Worm (Caenorhabditis elegans) whole organism, L4 larva: ENCODE data around the gene C05G5.3.

Experiments
- F10B5.3 ChIP-seq: sonication (generic microtip); optimal IDR thresholded peaks from 2 replicates; lab custom pipeline; 2016; ENCODE audit warnings: mild to moderate bottlenecking, missing genetic modification characterization, missing compliant biosample characterization
- F37D6.2 ChIP-seq: sonication (generic microtip); optimal IDR thresholded peaks from 2 replicates; lab custom pipeline; 2016; ENCODE audit warnings: mild to moderate bottlenecking, missing genetic modification characterization, missing compliant biosample characterization
- F44E2.7 ChIP-seq: fragments of 200-800 bp; sonication (Bioruptor generic); IDR thresholded peaks from 2 replicates; pipeline ENCODE4 v2.1.2; 2022; ENCODE audit warnings: missing genetic modification characterization, missing compliant biosample characterization
- R02D3.7 ChIP-seq: fragments of 150-350 bp; sonication (generic microtip); optimal IDR thresholded peaks from 3 replicates; lab custom pipeline; 2014; ENCODE audit warnings: missing biosample characterization, missing genetic modification characterization
- T20F7.1 ChIP-seq: fragments of 200-800 bp; sonication (Bioruptor generic); optimal IDR thresholded peaks from 2 replicates; lab custom pipeline; 2018; ENCODE audit warnings: mild to moderate bottlenecking, missing genetic modification characterization, missing compliant biosample characterization
- T26A8.4 ChIP-seq: fragments of 200-800 bp; sonication (Bioruptor generic); IDR thresholded peaks from 2 replicates; pipeline ENCODE4 v1.3.6; 2022; ENCODE audit warnings: missing genetic modification characterization, missing compliant biosample characterization
- ZK546.5 ChIP-seq, 2 experiments: sonication (generic microtip); optimal IDR thresholded peaks; 2 replicates each; lab custom pipeline; 2017; ENCODE audit warnings: missing biosample characterization in 2 of 2, missing genetic modification characterization in 2 of 2
- aly-2 ChIP-seq: sonication (generic microtip); optimal IDR thresholded peaks from 2 replicates; lab custom pipeline; 2018; ENCODE audit warnings: missing biosample characterization, missing genetic modification characterization
- ceh-28 ChIP-seq: fragments of 150-350 bp; optimal IDR thresholded peaks from 2 replicates; lab custom pipeline; 2014; ENCODE audit warnings: missing biosample characterization, missing genetic modification reagents, missing genetic modification characterization
- ceh-32 ChIP-seq: sonication (generic microtip); optimal IDR thresholded peaks from 2 replicates; lab custom pipeline; 2016; ENCODE audit warnings: mild to moderate bottlenecking, missing genetic modification characterization, missing compliant biosample characterization; ENCODE audit not compliant: poor library complexity
- ceh-82 ChIP-seq: sonication (generic microtip); optimal IDR thresholded peaks from 2 replicates; lab custom pipeline; 2017; ENCODE audit warnings: missing biosample characterization, missing genetic modification characterization
- daf-16 ChIP-seq, 3 experiments: sonication (generic microtip); optimal IDR thresholded peaks; 2 replicates each; lab custom pipeline; 2016 to 2017; ENCODE audit warnings: missing genetic modification characterization in 3 of 3, missing genetic modification reagents in 3 of 3, mild to moderate bottlenecking in 2 of 3, missing compliant biosample characterization in 2 of 3, missing biosample characterization in 1 of 3, moderate library complexity in 1 of 3
- dmd-6 ChIP-seq: fragments of 200-800 bp; sonication (Bioruptor generic); IDR thresholded peaks from 2 replicates; pipeline ENCODE4 v1.3.6; 2022; ENCODE audit warnings: missing genetic modification reagents, missing genetic modification characterization, missing compliant biosample characterization
- dmd-9 ChIP-seq: fragments of 200-800 bp; sonication (Bioruptor generic); IDR thresholded peaks from 2 replicates; pipeline ENCODE4 v1.3.6; 2022; ENCODE audit warnings: missing genetic modification reagents, missing genetic modification characterization, missing compliant biosample characterization
- dpl-1 ChIP-seq: fragments of 150-350 bp; optimal IDR thresholded peaks from 2 replicates; lab custom pipeline; 2014; ENCODE audit warnings: missing biosample characterization, missing genetic modification reagents, missing genetic modification characterization
- duxl-1 ChIP-seq: sonication (generic microtip); optimal IDR thresholded peaks from 2 replicates; lab custom pipeline; 2016; ENCODE audit warnings: mild to moderate bottlenecking, missing genetic modification characterization, moderate library complexity, missing compliant biosample characterization; ENCODE audit not compliant: poor library complexity
- dve-1 ChIP-seq: sonication (generic microtip); optimal IDR thresholded peaks from 2 replicates; lab custom pipeline; 2017; ENCODE audit warnings: antibody characterized with exemption, mild to moderate bottlenecking, missing genetic modification characterization, missing compliant biosample characterization; ENCODE audit not compliant: insufficient read depth
- egl-43 ChIP-seq: fragments of 200-800 bp; sonication (Bioruptor generic); IDR thresholded peaks from 2 replicates; pipeline ENCODE4 v1.3.6; 2022; ENCODE audit warnings: missing genetic modification reagents, missing genetic modification characterization, missing compliant biosample characterization
- fkh-10 ChIP-seq: fragments of 150-350 bp; optimal IDR thresholded peaks from 2 replicates; lab custom pipeline; 2014; ENCODE audit warnings: missing biosample characterization, missing genetic modification reagents, missing genetic modification characterization
- fos-1 ChIP-seq: fragments of 150-350 bp; optimal IDR thresholded peaks from 2 replicates; lab custom pipeline; 2014; ENCODE audit warnings: missing biosample characterization, missing genetic modification characterization
- hif-1 ChIP-seq, 2 experiments: sonication (generic microtip); optimal IDR thresholded peaks; 2 replicates each; lab custom pipeline; 2016 to 2017; ENCODE audit warnings: missing compliant biosample characterization in 2 of 2, missing genetic modification characterization in 2 of 2, missing genetic modification reagents in 2 of 2, missing genotype in 2 of 2, mild to moderate bottlenecking in 1 of 2
- hmg-1.1 ChIP-seq: fragments of 200-800 bp; sonication (Bioruptor generic); IDR thresholded peaks from 2 replicates; pipeline ENCODE4 v1.3.6; 2022; ENCODE audit warnings: missing genetic modification reagents, missing genetic modification characterization, missing compliant biosample characterization
- lim-7 ChIP-seq: fragments of 200-800 bp; sonication (Bioruptor generic); IDR thresholded peaks from 2 replicates; pipeline ENCODE4 v1.3.6; 2022; ENCODE audit warnings: missing genetic modification characterization, missing compliant biosample characterization
- lin-1 ChIP-seq: fragments of 200-800 bp; sonication (Bioruptor generic); IDR thresholded peaks from 2 replicates; pipeline ENCODE4 v1.3.6; 2022; ENCODE audit warnings: missing genetic modification reagents, missing genetic modification characterization, missing compliant biosample characterization
- lin-13 ChIP-seq: fragments of 150-350 bp; optimal IDR thresholded peaks from 2 replicates; lab custom pipeline; 2014; ENCODE audit warnings: missing biosample characterization, missing genetic modification reagents, missing genetic modification characterization
- lin-38 ChIP-seq: fragments of 200-800 bp; sonication (Bioruptor generic); IDR thresholded peaks from 2 replicates; pipeline ENCODE4 v1.3.6; 2022; ENCODE audit warnings: missing genetic modification reagents, missing genetic modification characterization, missing compliant biosample characterization
- lin-39 ChIP-seq: fragments of 150-350 bp; optimal IDR thresholded peaks from 2 replicates; lab custom pipeline; 2014; ENCODE audit warnings: missing biosample characterization, missing genetic modification reagents, missing genetic modification characterization
- lsy-2 ChIP-seq, 2 experiments: fragments of 150-350 bp in 1 of 2; sonication (generic microtip) in 1 of 2; optimal IDR thresholded peaks; 2 replicates each; lab custom pipeline; 2014 to 2017; ENCODE audit warnings: missing biosample characterization in 2 of 2, missing genetic modification characterization in 2 of 2
- mep-1 ChIP-seq: fragments of 150-350 bp; sonication (generic microtip); optimal IDR thresholded peaks from 3 replicates; lab custom pipeline; 2014; ENCODE audit warnings: missing biosample characterization, missing genetic modification characterization
- mes-2 ChIP-seq: sonication (generic microtip); optimal IDR thresholded peaks from 2 replicates; lab custom pipeline; 2016; ENCODE audit warnings: missing genotype, mild to moderate bottlenecking, missing genetic modification characterization, missing compliant biosample characterization; ENCODE audit not compliant: poor library complexity, severe bottlenecking
- mxl-3 ChIP-seq: fragments of 200-800 bp; sonication (Bioruptor generic); optimal IDR thresholded peaks from 2 replicates; lab custom pipeline; 2018; ENCODE audit warnings: mild to moderate bottlenecking, missing genetic modification characterization, missing compliant biosample characterization
- nhr-11 ChIP-seq: fragments of 150-350 bp; optimal IDR thresholded peaks from 2 replicates; lab custom pipeline; 2014; ENCODE audit warnings: missing biosample characterization, missing genetic modification characterization
- nhr-237 ChIP-seq: sonication (generic microtip); optimal IDR thresholded peaks from 2 replicates; lab custom pipeline; 2017; ENCODE audit warnings: missing biosample characterization, missing genetic modification characterization
- nhr-28 ChIP-seq: fragments of 150-350 bp; optimal IDR thresholded peaks from 2 replicates; lab custom pipeline; 2014; ENCODE audit warnings: missing biosample characterization, missing genetic modification characterization
- nhr-42 ChIP-seq: fragments of 200-800 bp; sonication (Bioruptor generic); IDR thresholded peaks from 2 replicates; pipeline ENCODE4 v1.3.6; 2022; ENCODE audit warnings: missing genetic modification characterization, missing compliant biosample characterization
- nhr-48 ChIP-seq: sonication (generic microtip); optimal IDR thresholded peaks from 2 replicates; lab custom pipeline; 2016; ENCODE audit warnings: mild to moderate bottlenecking, missing genetic modification characterization, missing compliant biosample characterization
- nhr-77 ChIP-seq: fragments of 150-350 bp; optimal IDR thresholded peaks from 2 replicates; lab custom pipeline; 2014; ENCODE audit warnings: missing biosample characterization, missing genetic modification characterization
- php-3 ChIP-seq: fragments of 200-800 bp; sonication (Bioruptor generic); IDR thresholded peaks from 2 replicates; pipeline ENCODE4 v1.3.6; 2022; ENCODE audit warnings: missing genetic modification reagents, missing genetic modification characterization, missing compliant biosample characterization
- pqm-1 ChIP-seq: sonication (generic microtip); optimal IDR thresholded peaks from 2 replicates; lab custom pipeline; 2017; ENCODE audit warnings: missing biosample characterization, missing genetic modification characterization
- rbr-2 ChIP-seq: sonication (generic microtip); optimal IDR thresholded peaks from 2 replicates; lab custom pipeline; 2016; ENCODE audit warnings: missing genotype, missing genetic modification characterization, missing compliant biosample characterization
- set-16 ChIP-seq: fragments of 200-800 bp; sonication (Bioruptor generic); IDR thresholded peaks from 2 replicates; pipeline ENCODE4 v1.3.6; 2022; ENCODE audit warnings: missing genetic modification reagents, missing genetic modification characterization, missing compliant biosample characterization
- skn-1 ChIP-seq: fragments of 150-350 bp; optimal IDR thresholded peaks from 2 replicates; lab custom pipeline; 2014; ENCODE audit warnings: missing biosample characterization, missing genetic modification characterization
- snpc-4 ChIP-seq: fragments of 150-350 bp; optimal IDR thresholded peaks from 2 replicates; lab custom pipeline; 2014; ENCODE audit warnings: missing biosample characterization, missing genetic modification characterization
- spr-1 ChIP-seq: sonication (generic microtip); optimal IDR thresholded peaks from 2 replicates; lab custom pipeline; 2016; ENCODE audit warnings: mild to moderate bottlenecking, missing genetic modification characterization, missing compliant biosample characterization
- tag-97 ChIP-seq: fragments of 200-800 bp; sonication (Bioruptor generic); IDR thresholded peaks from 2 replicates; pipeline ENCODE4 v1.3.6; 2022; ENCODE audit warnings: missing genetic modification characterization, missing compliant biosample characterization
- zag-1 ChIP-seq: fragments of 150-350 bp; optimal IDR thresholded peaks from 2 replicates; lab custom pipeline; 2014; ENCODE audit warnings: missing biosample characterization, missing genetic modification characterization

The C05G5.3 gene

DNA sequence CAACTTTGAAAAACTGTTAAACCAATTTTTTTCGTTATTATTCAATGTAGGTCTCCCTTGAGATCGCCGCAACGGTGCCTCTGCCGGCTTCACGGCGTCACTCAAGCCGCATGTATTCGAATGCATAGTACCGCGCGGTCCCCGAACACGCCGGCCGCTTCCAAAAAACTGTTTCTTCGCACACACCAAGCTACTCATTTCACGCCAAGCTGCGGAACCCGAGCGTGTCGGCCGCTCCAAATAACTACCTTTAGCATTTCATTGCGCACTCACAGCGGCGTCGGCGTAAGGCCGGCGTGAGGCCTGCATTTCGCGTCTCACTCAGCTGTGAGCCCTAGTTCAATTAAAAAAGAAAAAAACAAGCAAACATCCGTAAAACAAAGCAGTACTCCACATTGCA, 4.8 kb upstream of the C05G5.3 start:
- TF ChIP-seq ceh-82 (tag; lab: Kevin White, UChicago) = no peak
- TF ChIP-seq ceh-28 = no peak
- TF ChIP-seq egl-43 = peak; percentile 37; the same call in 1 of the 2 replicates
- TF ChIP-seq nhr-42 (GFP tag; lab: Robert Waterston, UW) = 0 out of 2 replicates have a peak, but pooled peaks have one; percentile 39
- no peak for TF ChIP-seq nhr-77 (tag; lab: Kevin White, UChicago)
- no peak for TF ChIP-seq nhr-237 (tag; lab: Kevin White, UChicago)
- TF ChIP-seq set-16 (GFP tag; lab: Robert Waterston, UW) = peak; percentile 69
- TF ChIP-seq hmg-1.1 (GFP tag; lab: Robert Waterston, UW) = peak; percentile 35; the same call in 1 of the 2 replicates
- peak; percentile 41 for TF ChIP-seq mes-2 (tag; lab: Kevin White, UChicago)
- TF ChIP-seq fkh-10 (GFP tag; lab: Kevin White, UChicago) = no peak
- TF ChIP-seq dve-1 (tag; lab: Kevin White, UChicago) = no peak
- TF ChIP-seq lin-13 (GFP tag; lab: Kevin White, UChicago) = no peak
- peak; percentile 8; the same call in 1 of the 2 replicates for TF ChIP-seq T26A8.4 (GFP tag; lab: Robert Waterston, UW)

DNA sequence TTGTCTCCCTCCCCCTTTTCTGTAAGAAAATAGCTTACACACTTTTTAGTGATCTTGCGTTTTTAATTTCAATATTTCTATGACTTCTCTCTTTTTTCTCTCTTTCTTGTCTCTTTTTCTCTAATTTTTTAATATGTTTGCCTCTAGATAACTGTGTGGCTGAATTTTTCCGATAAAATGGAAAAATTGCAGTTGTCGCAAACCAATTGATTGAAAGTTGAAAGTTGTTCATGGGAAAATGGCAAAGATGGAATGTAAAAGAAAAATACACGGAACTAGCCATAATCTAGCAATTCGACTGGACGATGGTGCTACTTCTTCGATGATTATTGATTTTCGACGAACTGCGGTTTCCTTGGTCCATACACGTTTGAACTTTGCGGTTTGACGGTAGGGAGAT, 4.0 kb upstream of the C05G5.3 start:
- TF ChIP-seq dmd-6 (GFP tag; lab: Robert Waterston, UW) (peak; percentile 19; the same call in 1 of the 2 replicates), F44E2.7 (GFP tag; lab: Robert Waterston, UW) (no peak), daf-16 (GFP tag; optimal IDR thresholded peaks at IDR 0.05; lab: Kevin White, UChicago) (no peak), daf-16 (tag; optimal IDR thresholded peaks at IDR 0.05; lab: Kevin White, UChicago) (no peak), zag-1 (tag; lab: Kevin White, UChicago) (no peak), hif-1 (tag; optimal IDR thresholded peaks at IDR 0.05; lab: Kevin White, UChicago) (no peak), mxl-3 (GFP tag; lab: Kevin White, UChicago) (no peak), pqm-1 (tag; lab: Kevin White, UChicago) (peak; percentile 28), dve-1 (tag; lab: Kevin White, UChicago) (peak; percentile 15)

DNA sequence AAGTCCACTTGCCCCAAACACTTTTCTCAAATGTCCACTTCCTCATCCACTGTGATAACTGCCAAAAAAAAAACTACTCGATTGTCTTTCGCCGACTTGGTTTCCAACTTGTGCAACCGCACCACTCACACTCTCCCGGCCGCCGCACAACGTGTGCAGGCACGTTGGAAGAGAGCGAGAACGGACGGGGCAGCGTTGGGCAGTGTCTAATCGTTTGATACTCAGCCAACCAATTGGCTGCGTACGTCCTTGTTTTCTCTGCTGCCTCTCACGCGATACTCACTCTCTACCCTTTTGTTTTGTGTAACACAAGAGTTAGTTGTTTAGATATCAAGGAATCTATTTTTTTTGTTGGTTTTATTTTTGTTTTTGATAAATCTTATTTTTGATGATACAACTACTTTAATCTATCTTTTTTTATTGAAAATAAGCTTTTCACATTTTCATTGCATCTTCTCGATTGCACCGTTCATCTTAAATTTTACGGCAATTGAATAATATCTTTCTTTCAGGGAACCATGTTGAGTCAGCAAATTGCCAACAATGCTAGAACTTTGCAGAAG, 1.8 kb upstream of the C05G5.3 start, which contains the start of gene sucl-1:
Gene sucl-1, plus strand, starts transcription at position 513 of the 563 bp plus-strand sequence.
- TF ChIP-seq T20F7.1 (GFP tag; lab: Kevin White, UChicago) = peak; percentile 79
- peak; percentile 23 for TF ChIP-seq F37D6.2 (tag; lab: Kevin White, UChicago)
- TF ChIP-seq lsy-2 (tag; optimal IDR thresholded peaks at IDR 0.05; lab: Kevin White, UChicago) = peak; percentile 65 to 89
- no peak for TF ChIP-seq dmd-9 (GFP tag; lab: Robert Waterston, UW)
- TF ChIP-seq ceh-28 = peak; percentile 21
- peak; percentile 83 for TF ChIP-seq lin-1 (GFP tag; lab: Robert Waterston, UW)
- peak; percentile 75 for TF ChIP-seq php-3 (GFP tag; lab: Robert Waterston, UW)
- no peak for TF ChIP-seq R02D3.7
- peak; percentile 67 for TF ChIP-seq duxl-1 (tag; lab: Kevin White, UChicago)
- TF ChIP-seq dpl-1 (GFP tag; lab: Kevin White, UChicago) = peak; percentile 63
- TF ChIP-seq lin-39 (tag; lab: Kevin White, UChicago) = no peak
- peak; percentile 90 for TF ChIP-seq nhr-28
- no peak for TF ChIP-seq tag-97 (GFP tag; lab: Robert Waterston, UW)
- TF ChIP-seq nhr-11 (tag; lab: Kevin White, UChicago) = peak; percentile 86
- peak; percentile 96 for TF ChIP-seq mep-1 (tag; lab: Kevin White, UChicago)
- TF ChIP-seq ceh-32 (tag; lab: Kevin White, UChicago) = peak; percentile 7
- TF ChIP-seq nhr-237 (tag; lab: Kevin White, UChicago) = peak; percentile 11
- peak; percentile 66 for TF ChIP-seq set-16 (GFP tag; lab: Robert Waterston, UW)
- 0 out of 2 replicates have a peak, but pooled peaks have one; percentile 46 for TF ChIP-seq lim-7 (GFP tag; lab: Robert Waterston, UW)
- peak; percentile 91 for TF ChIP-seq rbr-2 (tag; lab: Kevin White, UChicago)
- peak; percentile 74 for TF ChIP-seq spr-1 (tag; lab: Kevin White, UChicago)
- TF ChIP-seq F10B5.3 (tag; lab: Kevin White, UChicago) = no peak
- no peak for TF ChIP-seq ZK546.5 (tag; optimal IDR thresholded peaks at IDR 0.05; lab: Kevin White, UChicago)
- no peak for TF ChIP-seq fos-1
- TF ChIP-seq skn-1 (tag; lab: Kevin White, UChicago) = no peak
- TF ChIP-seq nhr-48 (tag; lab: Kevin White, UChicago) = peak; percentile 74
- TF ChIP-seq mes-2 (tag; lab: Kevin White, UChicago) = peak; percentile 84
- no peak for TF ChIP-seq aly-2 (tag; lab: Kevin White, UChicago)
- no peak for TF ChIP-seq snpc-4 (tag; lab: Kevin White, UChicago)
- TF ChIP-seq nhr-77 (tag; lab: Kevin White, UChicago) = peak; percentile 61
- TF ChIP-seq hif-1 (tag; optimal IDR thresholded peaks at IDR 0.05; lab: Kevin White, UChicago) = peak in 1 of 2 experiments; percentile 85
- peak; percentile 60 for TF ChIP-seq lin-38
